Worm (Caenorhabditis elegans) whole organism, young adult: Measurements from ENCODE around the gene pod-1.

Experiments used
- D2030.7 ChIP-seq: fragments of 200-800 bp; sonication (Bioruptor generic); IDR thresholded peaks from 2 replicates; pipeline ENCODE4 v1.3.6; 2022; ENCODE audit warnings: missing genetic modification reagents, missing genetic modification characterization, missing compliant biosample characterization
- F10E7.11 ChIP-seq: sonication (generic microtip); optimal IDR thresholded peaks from 2 replicates; lab custom pipeline; 2017; ENCODE audit warnings: mild to moderate bottlenecking, missing genetic modification characterization, moderate library complexity, missing compliant biosample characterization
- F33H1.4 ChIP-seq: fragments of 200-800 bp; sonication (Bioruptor generic); IDR thresholded peaks from 2 replicates; pipeline ENCODE4 v1.3.6; 2022; ENCODE audit warnings: missing genetic modification reagents, missing genetic modification characterization, missing compliant biosample characterization
- Y53F4B.3 ChIP-seq: fragments of 200-800 bp; sonication (Bioruptor generic); IDR thresholded peaks from 2 replicates; pipeline ENCODE4 v1.3.6; 2022; ENCODE audit warnings: missing genetic modification reagents, missing genetic modification characterization, missing compliant biosample characterization
- Y56A3A.18 ChIP-seq: fragments of 200-800 bp; sonication (Bioruptor generic); IDR thresholded peaks from 2 replicates; pipeline ENCODE4 v1.3.6; 2022; ENCODE audit warnings: missing genetic modification reagents, missing genetic modification characterization, missing compliant biosample characterization
- ZK185.1 ChIP-seq: sonication (generic microtip); optimal IDR thresholded peaks from 2 replicates; lab custom pipeline; 2016; ENCODE audit warnings: mild to moderate bottlenecking, missing genetic modification characterization, missing compliant biosample characterization; ENCODE audit not compliant: poor library complexity, severe bottlenecking
- ama-1 ChIP-seq, 3 experiments: fragments of 150-350 bp in 1 of 3; sonication (generic microtip) in 2 of 3; optimal IDR thresholded peaks; 2 replicates each; lab custom pipeline; 2014 to 2018; ENCODE audit warnings: missing biosample characterization in 2 of 3, missing genetic modification characterization in 2 of 3, missing genetic modification reagents in 2 of 3
- cebp-1 ChIP-seq, 2 experiments: fragments of 200-800 bp in 1 of 2; sonication (Bioruptor generic) in 1 of 2; sonication (generic microtip) in 1 of 2; IDR thresholded peaks in 1 of 2; optimal IDR thresholded peaks in 1 of 2; 2 replicates each; pipeline versions ENCODE4 v1.3.6 to Lab custom; 2017 to 2022; ENCODE audit warnings: missing compliant biosample characterization in 2 of 2, missing genetic modification characterization in 2 of 2, mild to moderate bottlenecking in 1 of 2, missing genetic modification reagents in 1 of 2, moderate library complexity in 1 of 2
- ceh-27 ChIP-seq: fragments of 200-800 bp; sonication (Bioruptor generic); optimal IDR thresholded peaks from 2 replicates; lab custom pipeline; 2018; ENCODE audit warnings: mild to moderate bottlenecking, missing genetic modification characterization, moderate library complexity, missing compliant biosample characterization
- ceh-79 ChIP-seq: sonication (generic microtip); optimal IDR thresholded peaks from 2 replicates; lab custom pipeline; 2017; ENCODE audit warnings: mild to moderate bottlenecking, missing genetic modification characterization, missing compliant biosample characterization
- dpff-1 ChIP-seq: sonication (generic microtip); optimal IDR thresholded peaks from 2 replicates; lab custom pipeline; 2017; ENCODE audit warnings: mild to moderate bottlenecking, missing genetic modification characterization, missing compliant biosample characterization
- dpl-1 ChIP-seq: fragments of 150-350 bp; optimal IDR thresholded peaks from 2 replicates; lab custom pipeline; 2014; ENCODE audit warnings: missing biosample characterization, missing genetic modification reagents, missing genetic modification characterization
- ekl-4 ChIP-seq: fragments of 200-800 bp; sonication (Bioruptor generic); IDR thresholded peaks from 2 replicates; pipeline ENCODE4 v1.3.6; 2022; ENCODE audit warnings: missing genetic modification reagents, missing genetic modification characterization, missing compliant biosample characterization
- ets-4 ChIP-seq: fragments of 200-800 bp; sonication (Bioruptor generic); optimal IDR thresholded peaks from 2 replicates; lab custom pipeline; 2018; ENCODE audit warnings: mild to moderate bottlenecking, missing genetic modification characterization, missing compliant biosample characterization
- gei-17 ChIP-seq: fragments of 200-800 bp; sonication (Bioruptor generic); optimal IDR thresholded peaks from 2 replicates; lab custom pipeline; 2018; ENCODE audit warnings: mild to moderate bottlenecking, missing genetic modification characterization, missing compliant biosample characterization
- hlh-12 ChIP-seq: sonication (generic microtip); optimal IDR thresholded peaks from 2 replicates; lab custom pipeline; 2016; ENCODE audit warnings: missing genetic modification characterization, missing compliant biosample characterization
- let-607 ChIP-seq, 2 experiments: fragments of 200-800 bp in 1 of 2; sonication (Bioruptor generic) in 1 of 2; sonication (generic microtip) in 1 of 2; optimal IDR thresholded peaks; 2 replicates each; lab custom pipeline; 2016 to 2018; ENCODE audit warnings: mild to moderate bottlenecking in 2 of 2, missing compliant biosample characterization in 2 of 2, missing genetic modification characterization in 2 of 2, moderate library complexity in 2 of 2, missing genotype in 1 of 2
- lin-35 ChIP-seq, 3 experiments: fragments of 150-350 bp in 2 of 3; sonication (generic microtip) in 1 of 3; optimal IDR thresholded peaks; 2 replicates each; lab custom pipeline; 2014 to 2018; ENCODE audit warnings: missing biosample characterization in 3 of 3, missing genetic modification characterization in 3 of 3, missing genetic modification reagents in 3 of 3
- lin-40 ChIP-seq: sonication (generic microtip); optimal IDR thresholded peaks from 2 replicates; lab custom pipeline; 2016; ENCODE audit warnings: missing genetic modification characterization, mild to moderate bottlenecking, missing compliant biosample characterization, missing genotype, missing genetic modification reagents
- lin-54 ChIP-seq: fragments of 200-800 bp; sonication (Bioruptor generic); optimal IDR thresholded peaks from 2 replicates; lab custom pipeline; 2018; ENCODE audit warnings: mild to moderate bottlenecking, missing genetic modification characterization, missing compliant biosample characterization
- lsl-1 ChIP-seq: fragments of 200-800 bp; sonication (Bioruptor generic); optimal IDR thresholded peaks from 2 replicates; lab custom pipeline; 2018; ENCODE audit warnings: mild to moderate bottlenecking, missing genetic modification characterization, moderate library complexity, missing compliant biosample characterization
- madf-3 ChIP-seq: fragments of 200-800 bp; sonication (Bioruptor generic); IDR thresholded peaks from 2 replicates; pipeline ENCODE4 v1.3.6; 2022; ENCODE audit warnings: missing genetic modification reagents, missing genetic modification characterization, missing compliant biosample characterization
- madf-6 ChIP-seq: fragments of 200-800 bp; sonication (Bioruptor generic); IDR thresholded peaks from 2 replicates; pipeline ENCODE4 v1.3.6; 2022; ENCODE audit warnings: missing genetic modification reagents, missing genetic modification characterization, missing compliant biosample characterization
- madf-8 ChIP-seq: fragments of 200-800 bp; sonication (Bioruptor generic); conservative IDR thresholded peaks from 2 replicates; pipeline ENCODE4 v1.3.6; 2022; ENCODE audit warnings: missing genetic modification reagents, missing genetic modification characterization, missing compliant biosample characterization
- mel-28 ChIP-seq: sonication (generic microtip); optimal IDR thresholded peaks from 2 replicates; lab custom pipeline; 2016; ENCODE audit warnings: borderline replicate concordance, mild to moderate bottlenecking, missing genetic modification characterization, missing compliant biosample characterization
- mxl-1 ChIP-seq: sonication (generic microtip); optimal IDR thresholded peaks from 2 replicates; lab custom pipeline; 2016; ENCODE audit warnings: missing genetic modification characterization, missing compliant biosample characterization
- nfya-1 ChIP-seq: sonication (generic microtip); optimal IDR thresholded peaks from 2 replicates; lab custom pipeline; 2017; ENCODE audit warnings: antibody characterized with exemption, missing compliant biosample characterization, missing genetic modification characterization, borderline replicate concordance; ENCODE audit not compliant: insufficient read depth
- nhr-27 ChIP-seq: fragments of 200-800 bp; sonication (Bioruptor generic); optimal IDR thresholded peaks from 2 replicates; lab custom pipeline; 2018; ENCODE audit warnings: mild to moderate bottlenecking, missing genetic modification characterization, moderate library complexity, missing compliant biosample characterization
- pbrm-1 ChIP-seq: fragments of 200-800 bp; sonication (Bioruptor generic); IDR thresholded peaks from 2 replicates; pipeline ENCODE4 v1.3.6; 2022; ENCODE audit warnings: missing genetic modification reagents, missing genetic modification characterization, missing compliant biosample characterization
- snpc-1.3 ChIP-seq: sonication (generic microtip); optimal IDR thresholded peaks from 2 replicates; lab custom pipeline; 2017; ENCODE audit warnings: missing genetic modification characterization, mild to moderate bottlenecking, missing compliant biosample characterization, antibody characterized with exemption, moderate library complexity, missing genotype, missing genetic modification reagents; ENCODE audit not compliant: insufficient read depth
- snpc-4 ChIP-seq, 5 experiments: fragments of 150-350 bp in 1 of 5; sonication (generic microtip) in 4 of 5; optimal IDR thresholded peaks; 2 replicates each; lab custom pipeline; 2014 to 2018; ENCODE audit warnings: missing genetic modification characterization in 5 of 5, missing biosample characterization in 3 of 5, antibody characterized with exemption in 2 of 5, mild to moderate bottlenecking in 2 of 5, missing compliant biosample characterization in 2 of 5, missing genotype in 2 of 5, moderate library complexity in 2 of 5, missing genetic modification reagents in 1 of 5
- sptf-2 ChIP-seq: fragments of 200-800 bp; sonication (Bioruptor generic); optimal IDR thresholded peaks from 2 replicates; lab custom pipeline; 2018; ENCODE audit warnings: mild to moderate bottlenecking, missing genetic modification characterization, missing compliant biosample characterization
- xnd-1 ChIP-seq: sonication (generic microtip); optimal IDR thresholded peaks from 2 replicates; lab custom pipeline; 2016; ENCODE audit warnings: missing genotype, missing genetic modification reagents, missing genetic modification characterization, missing compliant biosample characterization
- ztf-18 ChIP-seq: sonication (generic microtip); optimal IDR thresholded peaks from 2 replicates; lab custom pipeline; 2016; ENCODE audit warnings: missing genotype, mild to moderate bottlenecking, missing genetic modification characterization, missing compliant biosample characterization
- ztf-26 ChIP-seq: sonication (generic microtip); optimal IDR thresholded peaks from 2 replicates; lab custom pipeline; 2017; ENCODE audit warnings: missing genetic modification characterization, missing compliant biosample characterization

The pod-1 gene

DNA sequence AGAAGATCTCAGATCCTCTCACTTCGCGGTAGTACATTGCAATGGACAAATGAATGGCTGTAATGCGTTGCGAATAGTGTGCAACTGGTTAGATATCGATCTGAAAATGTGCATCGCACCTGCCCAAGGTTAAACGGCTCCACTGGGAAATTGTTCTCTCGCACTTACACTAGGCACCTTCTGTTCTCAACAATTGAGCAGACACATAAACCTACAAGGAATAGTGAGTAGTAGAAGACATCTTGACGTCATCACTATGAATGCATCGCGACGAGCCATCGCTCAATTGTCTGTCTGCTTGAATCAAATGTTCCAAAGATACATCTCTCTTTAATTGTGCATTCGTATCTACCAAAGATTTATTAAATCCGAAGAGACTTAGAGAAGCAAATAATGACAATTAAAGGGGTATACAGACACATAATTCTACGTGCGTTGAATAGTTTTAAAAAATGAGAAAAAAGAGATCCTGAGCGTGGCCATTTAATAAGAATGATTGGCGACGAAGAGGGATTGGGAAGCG lies 39.1 kb upstream of the pod-1 start, which contains the start of gene T05D4.2:
Gene T05D4.2 (minus strand): TSS at position 83 of the 523 bp plus-strand sequence.
- TF ChIP-seq F10E7.11 (tag; lab: Kevin White, UChicago) = no peak
- TF ChIP-seq lin-35 (GFP tag; optimal IDR thresholded peaks at IDR 0.05; lab: Kevin White, UChicago) = peak in 1 of 3 experiments; percentile 45
- TF ChIP-seq ama-1 (optimal IDR thresholded peaks at IDR 0.05; lab: Kevin White, UChicago) = peak; percentile 22
- peak in 1 of 2 experiments; percentile 12 for TF ChIP-seq ama-1 (GFP tag; optimal IDR thresholded peaks at IDR 0.05; lab: Kevin White, UChicago)
- no peak for TF ChIP-seq ekl-4 (GFP tag; lab: Robert Waterston, UW)
- no peak for TF ChIP-seq madf-6 (GFP tag; lab: Robert Waterston, UW)
- TF ChIP-seq ceh-27 = no peak
- 0 out of 2 replicates have a peak, but pooled peaks have one; percentile 11 for TF ChIP-seq pbrm-1 (GFP tag; lab: Robert Waterston, UW)
- no peak for TF ChIP-seq cebp-1 (GFP tag; IDR thresholded peaks at IDR 0.05; lab: Robert Waterston, UW)
- peak; percentile 5 for TF ChIP-seq cebp-1 (tag; optimal IDR thresholded peaks at IDR 0.05; lab: Kevin White, UChicago)

DNA sequence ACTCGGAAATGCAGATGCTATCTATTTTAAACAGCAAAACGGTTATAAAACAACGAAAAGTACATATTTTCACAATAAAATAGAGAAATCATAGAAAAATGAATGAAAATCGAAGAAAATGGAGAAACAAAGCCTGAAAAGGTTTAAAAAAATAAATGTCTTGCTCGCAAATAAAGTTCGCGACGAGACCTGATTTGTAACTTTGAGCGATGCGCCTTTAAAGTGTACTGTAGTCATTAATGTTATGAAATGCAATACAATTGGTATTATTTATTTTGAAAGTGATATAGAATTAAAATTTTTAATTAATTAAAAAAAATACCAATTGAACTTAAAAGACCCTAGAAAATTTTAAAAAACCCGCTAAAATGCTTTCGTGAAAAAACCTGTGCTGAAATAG lies 37.3 kb upstream of the pod-1 start:
- TF ChIP-seq lsl-1 (GFP tag; lab: Kevin White, UChicago) (peak; percentile 81), lin-35 (GFP tag; optimal IDR thresholded peaks at IDR 0.05; lab: Kevin White, UChicago) (no peak), F33H1.4 (GFP tag; lab: Robert Waterston, UW) (peak; percentile 77), madf-6 (GFP tag; lab: Robert Waterston, UW) (peak; percentile 70), Y56A3A.18 (GFP tag; lab: Robert Waterston, UW) (no peak), ekl-4 (GFP tag; lab: Robert Waterston, UW) (no peak), xnd-1 (tag; lab: Kevin White, UChicago) (peak; percentile 59), ets-4 (GFP tag; lab: Kevin White, UChicago) (no peak), snpc-1.3 (tag; lab: Kevin White, UChicago) (no peak), madf-8 (GFP tag; lab: Robert Waterston, UW) (peak; percentile 41; the same call in 1 of the 2 replicates)

DNA sequence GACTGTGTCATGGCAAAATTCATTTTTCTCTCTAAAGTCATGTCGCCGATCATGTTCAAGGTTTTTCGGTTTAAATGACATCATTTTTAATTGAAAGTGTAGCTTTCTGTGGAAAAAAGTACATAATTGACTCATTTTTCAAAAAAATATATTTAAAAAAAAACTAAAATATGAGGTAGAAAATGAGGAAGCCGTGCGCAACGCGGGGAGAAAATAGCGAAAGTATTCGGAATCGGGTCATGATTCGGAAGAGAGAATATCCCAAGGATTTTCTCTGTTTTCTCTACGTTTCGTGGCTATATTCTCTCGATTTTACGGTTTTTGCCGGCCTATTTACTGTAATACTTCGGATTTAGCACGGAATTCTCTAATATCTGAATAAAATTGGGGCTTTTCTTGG lies 36.8 kb upstream of the pod-1 start:
- TF ChIP-seq hlh-12 (tag; lab: Kevin White, UChicago) (no peak), ZK185.1 (tag; lab: Kevin White, UChicago) (no peak), let-607 (tag; optimal IDR thresholded peaks at IDR 0.05; lab: Kevin White, UChicago) (no peak), F10E7.11 (tag; lab: Kevin White, UChicago) (no peak), ztf-18 (no peak), madf-3 (no peak), nfya-1 (tag; lab: Kevin White, UChicago) (no peak)

DNA sequence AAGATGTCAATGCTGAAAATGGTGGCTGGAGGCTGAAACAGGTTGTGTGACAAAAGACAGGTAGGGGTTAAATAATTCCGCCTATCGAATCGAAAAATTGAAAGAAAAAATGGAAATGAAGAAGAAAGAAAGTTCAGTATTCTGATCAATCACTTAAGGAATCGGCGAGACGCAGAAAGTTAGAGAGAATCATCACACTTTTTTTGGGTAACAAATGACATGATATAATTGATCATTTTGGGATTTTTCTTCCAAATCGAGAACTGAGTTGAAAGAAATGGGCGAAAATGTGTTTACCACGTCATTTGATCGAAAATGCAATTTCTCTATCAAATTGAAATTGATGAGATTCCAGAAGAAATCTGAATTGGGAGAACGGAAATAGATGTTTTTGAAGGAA lies 32.1 kb upstream of the pod-1 start:
- peak; percentile 67 for TF ChIP-seq ztf-26 (tag; lab: Kevin White, UChicago)
- TF ChIP-seq lin-40 (tag; lab: Kevin White, UChicago) = peak; percentile 20
- TF ChIP-seq dpl-1 (GFP tag; lab: Kevin White, UChicago) = no peak

DNA sequence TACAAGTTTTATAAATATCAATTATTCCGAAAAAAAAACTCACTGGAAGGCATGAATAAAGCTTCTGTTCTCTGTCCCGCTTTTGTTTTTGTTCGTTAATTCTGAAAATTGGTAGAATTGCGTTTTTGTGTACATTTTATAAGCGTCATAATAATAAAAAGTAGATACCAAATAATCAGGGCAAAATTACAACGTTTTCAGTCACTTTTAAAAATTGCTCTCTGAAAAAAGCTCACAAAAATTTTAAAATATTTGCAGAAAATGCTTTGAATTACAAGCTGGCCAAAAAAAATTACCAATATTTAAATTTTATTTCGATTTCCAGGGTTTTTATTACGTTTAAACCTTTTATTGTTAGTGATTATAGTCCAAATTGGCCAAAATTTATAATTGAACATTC lies 31.3 kb upstream of the pod-1 start, which contains the start of gene scav-2:
Gene scav-2 (minus strand): TSS at position 101 of the 400 bp plus-strand sequence.
- TF ChIP-seq nhr-27 (no peak), dpff-1 (no peak), ceh-79 (tag; lab: Kevin White, UChicago) (no peak), mxl-1 (tag; lab: Kevin White, UChicago) (no peak), cebp-1 (GFP tag; IDR thresholded peaks at IDR 0.05; lab: Robert Waterston, UW) (no peak), cebp-1 (tag; optimal IDR thresholded peaks at IDR 0.05; lab: Kevin White, UChicago) (no peak), gei-17 (GFP tag; lab: Kevin White, UChicago) (no peak), pbrm-1 (GFP tag; lab: Robert Waterston, UW) (no peak), snpc-1.3 (tag; lab: Kevin White, UChicago) (no peak), mel-28 (tag; lab: Kevin White, UChicago) (no peak), Y53F4B.3 (no peak), snpc-4 (GFP tag; optimal IDR thresholded peaks at IDR 0.05; lab: Kevin White, UChicago) (no peak), snpc-4 (tag; optimal IDR thresholded peaks at IDR 0.05; lab: Kevin White, UChicago) (no peak), D2030.7 (GFP tag; lab: Robert Waterston, UW) (no peak), sptf-2 (GFP tag; lab: Kevin White, UChicago) (no peak), lin-54 (GFP tag; lab: Kevin White, UChicago) (no peak), ceh-27 (no peak)
